Worm (Caenorhabditis elegans) whole organism, young adult: Measurements from ENCODE around the gene fezf-1.
"Not testable (repeated sequence)": the region's sequence is repeated elsewhere in the genome, so short reads cannot be mapped to it uniquely, and the experiment has no call there.

ENCODE experiments used
- B0336.3 ChIP-seq: fragments of 200-800 bp; sonication (Bioruptor generic); IDR thresholded peaks from 2 replicates; pipeline ENCODE4 v1.3.6; 2022; ENCODE audit warnings: missing genetic modification characterization, missing compliant biosample characterization
- C06A6.2 ChIP-seq: fragments of 200-800 bp; sonication (Bioruptor generic); conservative IDR thresholded peaks from 2 replicates; pipeline ENCODE4 v1.3.6; 2022; ENCODE audit warnings: missing genetic modification characterization, missing compliant biosample characterization
- C17E4.6 ChIP-seq: fragments of 200-800 bp; sonication (Bioruptor generic); IDR thresholded peaks from 2 replicates; pipeline ENCODE4 v1.3.6; 2022; ENCODE audit warnings: missing genetic modification reagents, missing genetic modification characterization, missing compliant biosample characterization
- D2030.7 ChIP-seq: fragments of 200-800 bp; sonication (Bioruptor generic); IDR thresholded peaks from 2 replicates; pipeline ENCODE4 v1.3.6; 2022; ENCODE audit warnings: missing genetic modification reagents, missing genetic modification characterization, missing compliant biosample characterization
- F33H1.4 ChIP-seq: fragments of 200-800 bp; sonication (Bioruptor generic); IDR thresholded peaks from 2 replicates; pipeline ENCODE4 v1.3.6; 2022; ENCODE audit warnings: missing genetic modification reagents, missing genetic modification characterization, missing compliant biosample characterization
- K11D2.4 ChIP-seq: fragments of 200-800 bp; sonication (Bioruptor generic); IDR thresholded peaks from 2 replicates; pipeline ENCODE4 v1.3.6; 2022; ENCODE audit warnings: missing genetic modification reagents, missing genetic modification characterization, missing compliant biosample characterization
- Y53G8AR.9 ChIP-seq: fragments of 200-800 bp; sonication (Bioruptor generic); conservative IDR thresholded peaks from 2 replicates; pipeline ENCODE4 v1.3.6; 2022; ENCODE audit warnings: missing genetic modification reagents, missing genetic modification characterization, missing compliant biosample characterization
- Y79H2A.3 ChIP-seq: fragments of 200-800 bp; sonication (Bioruptor generic); conservative IDR thresholded peaks from 2 replicates; pipeline ENCODE4 v1.3.6; 2022; ENCODE audit warnings: missing genetic modification reagents, missing genetic modification characterization, missing compliant biosample characterization
- Y95B8A.8 ChIP-seq: fragments of 200-800 bp; sonication (Bioruptor generic); IDR thresholded peaks from 2 replicates; pipeline ENCODE4 v1.3.6; 2022; ENCODE audit warnings: missing genetic modification reagents, missing genetic modification characterization, missing compliant biosample characterization
- aptf-3 ChIP-seq: fragments of 200-800 bp; sonication (Bioruptor generic); IDR thresholded peaks from 2 replicates; pipeline ENCODE4 v1.3.6; 2022; ENCODE audit warnings: missing genetic modification characterization, missing compliant biosample characterization
- attf-6 ChIP-seq: fragments of 200-800 bp; sonication (Bioruptor generic); IDR thresholded peaks from 2 replicates; pipeline ENCODE4 v1.3.6; 2022; ENCODE audit warnings: missing genetic modification reagents, missing genetic modification characterization, missing compliant biosample characterization
- bed-2 ChIP-seq: fragments of 200-800 bp; sonication (Bioruptor generic); IDR thresholded peaks from 2 replicates; pipeline ENCODE4 v1.3.6; 2022; ENCODE audit warnings: missing genetic modification reagents, missing genetic modification characterization, missing compliant biosample characterization
- ceh-100 ChIP-seq: fragments of 200-800 bp; sonication (Bioruptor generic); IDR thresholded peaks from 2 replicates; pipeline ENCODE4 v1.3.6; 2022; ENCODE audit warnings: missing genetic modification reagents, missing genetic modification characterization, missing compliant biosample characterization
- ceh-40 ChIP-seq: fragments of 200-800 bp; sonication (Bioruptor generic); IDR thresholded peaks from 2 replicates; pipeline ENCODE4 v1.3.6; 2022; ENCODE audit warnings: missing genetic modification characterization, missing compliant biosample characterization
- egl-44 ChIP-seq: fragments of 200-800 bp; sonication (Bioruptor generic); IDR thresholded peaks from 2 replicates; pipeline ENCODE4 v1.3.6; 2022; ENCODE audit warnings: missing genetic modification reagents, missing genetic modification characterization, missing compliant biosample characterization
- egrh-3 ChIP-seq: fragments of 200-800 bp; sonication (Bioruptor generic); IDR thresholded peaks from 2 replicates; pipeline ENCODE4 v1.3.6; 2022; ENCODE audit warnings: missing genetic modification reagents, missing genetic modification characterization, missing compliant biosample characterization
- ekl-4 ChIP-seq: fragments of 200-800 bp; sonication (Bioruptor generic); IDR thresholded peaks from 2 replicates; pipeline ENCODE4 v1.3.6; 2022; ENCODE audit warnings: missing genetic modification reagents, missing genetic modification characterization, missing compliant biosample characterization
- him-1 ChIP-seq: sonication (generic microtip); optimal IDR thresholded peaks from 2 replicates; lab custom pipeline; 2016; ENCODE audit warnings: missing genotype, missing genetic modification reagents, missing genetic modification characterization, missing compliant biosample characterization
- hlh-12 ChIP-seq: sonication (generic microtip); optimal IDR thresholded peaks from 2 replicates; lab custom pipeline; 2016; ENCODE audit warnings: missing genetic modification characterization, missing compliant biosample characterization
- hmg-1.2 ChIP-seq: fragments of 200-800 bp; sonication (Bioruptor generic); IDR thresholded peaks from 2 replicates; pipeline ENCODE4 v1.3.6; 2022; ENCODE audit warnings: missing genetic modification reagents, missing genetic modification characterization, missing compliant biosample characterization
- hmg-20 ChIP-seq: fragments of 200-800 bp; sonication (Bioruptor generic); IDR thresholded peaks from 2 replicates; pipeline ENCODE4 v1.3.6; 2022; ENCODE audit warnings: missing genetic modification reagents, missing genetic modification characterization, missing compliant biosample characterization
- hsf-1 ChIP-seq: fragments of 200-800 bp; sonication (Bioruptor generic); IDR thresholded peaks from 2 replicates; pipeline ENCODE4 v1.3.6; 2022; ENCODE audit warnings: missing genetic modification reagents, missing genetic modification characterization, missing compliant biosample characterization
- lin-26 ChIP-seq: fragments of 200-800 bp; sonication (Bioruptor generic); IDR thresholded peaks from 2 replicates; pipeline ENCODE4 v1.3.6; 2022; ENCODE audit warnings: missing genetic modification reagents, missing genetic modification characterization, missing compliant biosample characterization
- lsl-1 ChIP-seq: fragments of 200-800 bp; sonication (Bioruptor generic); optimal IDR thresholded peaks from 2 replicates; lab custom pipeline; 2018; ENCODE audit warnings: mild to moderate bottlenecking, missing genetic modification characterization, moderate library complexity, missing compliant biosample characterization
- madf-6 ChIP-seq: fragments of 200-800 bp; sonication (Bioruptor generic); IDR thresholded peaks from 2 replicates; pipeline ENCODE4 v1.3.6; 2022; ENCODE audit warnings: missing genetic modification reagents, missing genetic modification characterization, missing compliant biosample characterization
- madf-8 ChIP-seq: fragments of 200-800 bp; sonication (Bioruptor generic); conservative IDR thresholded peaks from 2 replicates; pipeline ENCODE4 v1.3.6; 2022; ENCODE audit warnings: missing genetic modification reagents, missing genetic modification characterization, missing compliant biosample characterization
- mcd-1 ChIP-seq: fragments of 200-800 bp; sonication (Bioruptor generic); IDR thresholded peaks from 2 replicates; pipeline ENCODE4 v1.3.6; 2022; ENCODE audit warnings: missing genetic modification reagents, missing genetic modification characterization, missing compliant biosample characterization
- mes-4 ChIP-seq: sonication (generic microtip); optimal IDR thresholded peaks from 2 replicates; lab custom pipeline; 2016; ENCODE audit warnings: missing genotype, missing genetic modification characterization, missing compliant biosample characterization
- nfya-2 ChIP-seq: fragments of 200-800 bp; sonication (Bioruptor generic); IDR thresholded peaks from 2 replicates; pipeline ENCODE4 v1.3.6; 2022; ENCODE audit warnings: missing genetic modification reagents, missing genetic modification characterization, missing compliant biosample characterization
- nfyb-1 ChIP-seq: fragments of 200-800 bp; sonication (Bioruptor generic); IDR thresholded peaks from 2 replicates; pipeline ENCODE4 v1.3.6; 2022; ENCODE audit warnings: missing genetic modification reagents, missing genetic modification characterization, missing compliant biosample characterization
- nhr-27 ChIP-seq: fragments of 200-800 bp; sonication (Bioruptor generic); optimal IDR thresholded peaks from 2 replicates; lab custom pipeline; 2018; ENCODE audit warnings: mild to moderate bottlenecking, missing genetic modification characterization, moderate library complexity, missing compliant biosample characterization
- pbrm-1 ChIP-seq: fragments of 200-800 bp; sonication (Bioruptor generic); IDR thresholded peaks from 2 replicates; pipeline ENCODE4 v1.3.6; 2022; ENCODE audit warnings: missing genetic modification reagents, missing genetic modification characterization, missing compliant biosample characterization
- rcor-1 ChIP-seq: fragments of 200-800 bp; sonication (Bioruptor generic); IDR thresholded peaks from 2 replicates; pipeline ENCODE4 v1.3.6; 2022; ENCODE audit warnings: missing genetic modification reagents, missing genetic modification characterization, missing compliant biosample characterization
- rpc-1 ChIP-seq, 2 experiments: fragments of 150-350 bp in 1 of 2; sonication (generic microtip) in 1 of 2; optimal IDR thresholded peaks; 2 replicates each; lab custom pipeline; 2014 to 2018; ENCODE audit warnings: missing biosample characterization in 1 of 2, missing genetic modification characterization in 1 of 2, missing genetic modification reagents in 1 of 2, missing genotype in 1 of 2
- sea-2 ChIP-seq: fragments of 200-800 bp; sonication (Bioruptor generic); IDR thresholded peaks from 2 replicates; pipeline ENCODE4 v1.3.6; 2022; ENCODE audit warnings: missing genetic modification characterization, missing compliant biosample characterization
- snpc-4 ChIP-seq, 5 experiments: fragments of 150-350 bp in 1 of 5; sonication (generic microtip) in 4 of 5; optimal IDR thresholded peaks; 2 replicates each; lab custom pipeline; 2014 to 2018; ENCODE audit warnings: missing genetic modification characterization in 5 of 5, missing biosample characterization in 3 of 5, antibody characterized with exemption in 2 of 5, mild to moderate bottlenecking in 2 of 5, missing compliant biosample characterization in 2 of 5, missing genotype in 2 of 5, moderate library complexity in 2 of 5, missing genetic modification reagents in 1 of 5
- sptf-2 ChIP-seq: fragments of 200-800 bp; sonication (Bioruptor generic); optimal IDR thresholded peaks from 2 replicates; lab custom pipeline; 2018; ENCODE audit warnings: mild to moderate bottlenecking, missing genetic modification characterization, missing compliant biosample characterization
- tbp1 ChIP-seq: fragments of 200-800 bp; sonication (Bioruptor generic); optimal IDR thresholded peaks from 2 replicates; lab custom pipeline; 2018; ENCODE audit warnings: mild to moderate bottlenecking, missing genetic modification characterization, missing compliant biosample characterization
- ztf-6 ChIP-seq: fragments of 200-800 bp; sonication (Bioruptor generic); IDR thresholded peaks from 2 replicates; pipeline ENCODE4 v1.3.6; 2022; ENCODE audit warnings: missing genetic modification reagents, missing genetic modification characterization, missing compliant biosample characterization

Gene fezf-1

DNA sequence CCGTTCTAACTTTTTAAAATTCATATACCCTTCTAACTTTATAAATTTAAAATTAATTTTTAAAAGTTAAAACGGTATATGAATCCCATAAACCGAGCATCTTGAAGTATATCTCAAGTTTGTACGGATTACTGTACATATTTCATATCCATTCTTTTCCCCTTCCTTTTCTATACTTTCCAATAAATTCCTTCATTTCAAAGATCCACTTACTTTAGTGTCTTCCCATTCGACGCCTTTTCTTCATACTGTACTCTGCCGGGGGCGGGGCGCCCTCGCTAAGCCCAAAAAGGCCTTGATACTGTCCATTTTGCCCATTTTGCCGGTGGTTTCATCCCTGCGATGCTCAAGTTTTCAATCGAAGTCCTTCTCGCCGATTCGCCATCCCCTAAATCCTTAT lies at the start of gene fezf-1:
TSS of gene fezf-1 (plus strand) at position 301 of the 400 bp plus-strand sequence.
- TF ChIP-seq K11D2.4 (no peak), bed-2 (no peak), mes-4 (tag; lab: Kevin White, UChicago) (no peak), hlh-12 (no peak), B0336.3 (GFP tag; lab: Robert Waterston, UW) (no peak), sea-2 (GFP tag; lab: Robert Waterston, UW) (no peak), C06A6.2 (no peak), lsl-1 (GFP tag; lab: Kevin White, UChicago) (no peak)

DNA sequence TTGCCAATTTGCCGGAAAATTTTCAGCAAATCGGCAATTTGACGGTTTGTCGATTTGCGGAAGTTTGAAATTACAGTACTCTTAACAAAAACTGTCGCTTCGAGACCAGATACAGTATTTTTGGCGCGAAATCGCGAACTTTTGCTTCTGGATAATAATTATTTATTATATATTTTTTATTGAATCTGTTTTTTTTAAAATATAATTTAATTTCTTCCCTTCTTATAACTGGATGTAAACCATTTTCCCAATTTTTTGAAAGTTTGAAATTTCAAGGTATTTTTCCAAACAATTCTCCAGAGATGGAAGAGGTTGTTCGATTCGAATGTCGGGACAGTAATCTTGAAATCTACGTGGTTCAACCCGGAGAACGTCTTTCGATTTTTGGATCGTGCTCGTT lies 43.7 kb upstream of the fezf-1 start, which contains the start of gene nol-9:
TSS of gene nol-9 (plus strand) at position 301 of the 400 bp plus-strand sequence.
- TF ChIP-seq D2030.7 (GFP tag; lab: Robert Waterston, UW): no peak

DNA sequence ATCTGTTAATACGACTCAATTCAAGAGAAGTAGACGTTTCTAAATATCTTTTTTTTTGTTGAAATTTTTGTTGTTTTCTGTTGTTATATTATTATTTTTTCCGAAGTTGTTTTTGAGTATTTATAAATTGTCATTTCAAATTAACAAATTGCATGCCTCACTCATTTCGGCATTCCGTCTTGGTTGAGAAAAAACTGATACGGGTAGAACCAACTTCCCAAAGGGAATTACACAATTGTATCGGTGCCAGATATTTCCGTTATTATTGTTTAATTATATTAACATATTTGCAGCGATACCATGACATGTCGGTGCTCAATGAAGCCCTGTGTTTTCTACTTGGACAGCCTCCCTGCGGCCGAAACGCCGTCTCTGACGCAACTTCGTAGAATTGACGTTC lies 36.7 kb upstream of the fezf-1 start, which contains the start of gene K09B11.4:
TSS of gene K09B11.4 (plus strand) at position 301 of the 400 bp plus-strand sequence.
- TF ChIP-seq ceh-100 (no peak), Y95B8A.8 (GFP tag; lab: Robert Waterston, UW) (no peak), sptf-2 (GFP tag; lab: Kevin White, UChicago) (no peak), ceh-40 (no peak), nfya-2 (no peak), lsl-1 (GFP tag; lab: Kevin White, UChicago) (no peak), nhr-27 (tag; lab: Kevin White, UChicago) (no peak)

DNA sequence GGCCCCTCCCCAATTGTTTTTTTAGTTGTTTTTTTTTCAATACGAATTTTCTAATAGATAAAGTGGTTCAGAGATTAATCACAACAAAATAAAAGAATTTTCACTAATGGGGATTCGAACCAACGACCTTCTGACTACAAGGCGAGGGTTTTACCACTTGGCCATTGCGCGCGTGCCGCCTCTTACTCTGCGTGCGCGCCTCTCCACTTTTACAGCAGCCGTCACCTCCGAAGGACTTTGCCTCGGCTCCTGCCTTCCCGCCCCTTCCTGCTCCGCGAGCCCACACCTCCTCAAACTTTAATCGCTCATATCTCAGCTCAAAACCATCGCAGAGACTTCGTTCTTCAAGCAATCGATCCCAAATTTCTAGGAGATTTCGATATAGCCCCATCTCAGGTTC lies 35.8 kb upstream of the fezf-1 start:
- peak; percentile 38 for TF ChIP-seq snpc-4 (GFP tag; optimal IDR thresholded peaks at IDR 0.05; lab: Kevin White, UChicago)
- peak in 3 of 4 experiments; percentile 68 to 95 (median 92) for TF ChIP-seq snpc-4 (tag; optimal IDR thresholded peaks at IDR 0.05; lab: Kevin White, UChicago)
- TF ChIP-seq attf-6 (GFP tag; lab: Robert Waterston, UW): peak; percentile 87
- peak; percentile 65; the same call in 1 of the 2 replicates for TF ChIP-seq ztf-6 (GFP tag; lab: Robert Waterston, UW)
- TF ChIP-seq tbp1 (GFP tag; lab: Kevin White, UChicago): peak; percentile 72
- TF ChIP-seq egl-44 (GFP tag; lab: Robert Waterston, UW): 0 out of 2 replicates have a peak, but pooled peaks have one; percentile 40
- peak; percentile 66 for TF ChIP-seq madf-6 (GFP tag; lab: Robert Waterston, UW)
- peak; percentile 50; the same call in 1 of the 2 replicates for TF ChIP-seq Y95B8A.8 (GFP tag; lab: Robert Waterston, UW)
- TF ChIP-seq rpc-1 (optimal IDR thresholded peaks at IDR 0.05; lab: Kevin White, UChicago): not testable (repeated sequence)
- TF ChIP-seq rpc-1 (tag; optimal IDR thresholded peaks at IDR 0.05; lab: Kevin White, UChicago): peak; percentile 1
- 0 out of 2 replicates have a peak, but pooled peaks have one; percentile 36 for TF ChIP-seq hmg-20 (GFP tag; lab: Robert Waterston, UW)
- peak; percentile 100 for TF ChIP-seq lin-26 (GFP tag; lab: Robert Waterston, UW)
- TF ChIP-seq him-1: peak; percentile 46
- peak; percentile 80 for TF ChIP-seq rcor-1
- TF ChIP-seq Y53G8AR.9 (GFP tag; lab: Robert Waterston, UW): peak; percentile 44; the same call in 1 of the 2 replicates
- TF ChIP-seq madf-8 (GFP tag; lab: Robert Waterston, UW): peak; percentile 19; the same call in 1 of the 2 replicates
- peak; percentile 54 for TF ChIP-seq F33H1.4 (GFP tag; lab: Robert Waterston, UW)
- peak; percentile 43; the same call in 1 of the 2 replicates for TF ChIP-seq ceh-100
- TF ChIP-seq ekl-4 (GFP tag; lab: Robert Waterston, UW): peak; percentile 67; the same call in 1 of the 2 replicates
- TF ChIP-seq C17E4.6 (GFP tag; lab: Robert Waterston, UW): 0 out of 2 replicates have a peak, but pooled peaks have one; percentile 7
- peak; percentile 82 for TF ChIP-seq mcd-1 (GFP tag; lab: Robert Waterston, UW)
- TF ChIP-seq Y79H2A.3 (GFP tag; lab: Robert Waterston, UW): peak; percentile 31; the same call in 1 of the 2 replicates
- TF ChIP-seq hmg-1.2 (GFP tag; lab: Robert Waterston, UW): peak; percentile 33
- TF ChIP-seq hsf-1: peak; percentile 40; the same call in 1 of the 2 replicates
- TF ChIP-seq pbrm-1 (GFP tag; lab: Robert Waterston, UW): peak; percentile 63; the same call in 1 of the 2 replicates
- peak; percentile 77 for TF ChIP-seq nfyb-1 (GFP tag; lab: Robert Waterston, UW)
- peak; percentile 48; the same call in 1 of the 2 replicates for TF ChIP-seq D2030.7 (GFP tag; lab: Robert Waterston, UW)
- 0 out of 2 replicates have a peak, but pooled peaks have one; percentile 56 for TF ChIP-seq aptf-3
- peak; percentile 87; the same call in 1 of the 2 replicates for TF ChIP-seq egrh-3 (GFP tag; lab: Robert Waterston, UW)
